Worm (Caenorhabditis elegans) whole organism, L3 larva: ENCODE results near the gene sdz-36.

Experiments used
- R02D3.7 ChIP-seq: fragments of 150-350 bp; optimal IDR thresholded peaks from 2 replicates; lab custom pipeline; 2014; ENCODE audit warnings: missing biosample characterization, missing genetic modification characterization
- ZK546.5 ChIP-seq: sonication (generic microtip); optimal IDR thresholded peaks from 2 replicates; lab custom pipeline; 2017; ENCODE audit warnings: missing biosample characterization, missing genetic modification characterization
- aly-2 ChIP-seq: fragments of 150-350 bp; optimal IDR thresholded peaks from 2 replicates; lab custom pipeline; 2014; ENCODE audit warnings: missing biosample characterization, missing genetic modification characterization
- ama-1 ChIP-seq: fragments of 150-350 bp; optimal IDR thresholded peaks from 2 replicates; lab custom pipeline; 2018
- ceh-16 ChIP-seq: sonication (generic microtip); optimal IDR thresholded peaks from 2 replicates; lab custom pipeline; 2017; ENCODE audit warnings: missing biosample characterization, missing genetic modification characterization
- ceh-28 ChIP-seq: fragments of 150-350 bp; optimal IDR thresholded peaks from 2 replicates; lab custom pipeline; 2014; ENCODE audit warnings: missing biosample characterization, missing genetic modification reagents, missing genetic modification characterization
- ceh-82 ChIP-seq: fragments of 150-350 bp; optimal IDR thresholded peaks from 2 replicates; lab custom pipeline; 2014; ENCODE audit warnings: missing biosample characterization, missing genetic modification characterization
- ceh-9 ChIP-seq: sonication (generic microtip); optimal IDR thresholded peaks from 2 replicates; lab custom pipeline; 2018; ENCODE audit warnings: missing biosample characterization, missing genetic modification characterization
- daf-12 ChIP-seq: fragments of 150-350 bp; optimal IDR thresholded peaks from 2 replicates; lab custom pipeline; 2014; ENCODE audit warnings: missing biosample characterization, missing genetic modification reagents, missing genetic modification characterization
- egl-27 ChIP-seq: sonication (generic microtip); optimal IDR thresholded peaks from 4 replicates; lab custom pipeline; 2017; ENCODE audit warnings: missing biosample characterization, missing genetic modification reagents, missing genetic modification characterization
- egl-5 ChIP-seq: fragments of 150-350 bp; optimal IDR thresholded peaks from 2 replicates; lab custom pipeline; 2017; ENCODE audit warnings: missing biosample characterization, missing genetic modification reagents, missing genetic modification characterization, inconsistent platforms
- elt-1 ChIP-seq: fragments of 150-350 bp; optimal IDR thresholded peaks from 2 replicates; lab custom pipeline; 2014; ENCODE audit warnings: missing biosample characterization, missing genetic modification characterization
- elt-2 ChIP-seq: sonication (generic microtip); optimal IDR thresholded peaks from 2 replicates; lab custom pipeline; 2016; ENCODE audit warnings: missing genetic modification reagents, mild to moderate bottlenecking, missing genetic modification characterization, missing compliant biosample characterization
- elt-3 ChIP-seq, 3 experiments: fragments of 150-350 bp in 1 of 3; sonication (generic microtip) in 2 of 3; optimal IDR thresholded peaks; 2 replicates in 2 of 3; 4 replicates in 1 of 3; lab custom pipeline; 2014 to 2017; ENCODE audit warnings: missing biosample characterization in 3 of 3, missing genetic modification characterization in 3 of 3
- eor-1 ChIP-seq, 2 experiments: fragments of 150-350 bp; optimal IDR thresholded peaks; 2 replicates each; lab custom pipeline; 2014 to 2018; ENCODE audit warnings: missing biosample characterization in 2 of 2, missing genetic modification characterization in 2 of 2
- fkh-10 ChIP-seq: sonication (generic microtip); optimal IDR thresholded peaks from 2 replicates; lab custom pipeline; 2017; ENCODE audit warnings: missing biosample characterization, missing genetic modification reagents, missing genetic modification characterization
- fkh-2 ChIP-seq: fragments of 150-350 bp; optimal IDR thresholded peaks from 2 replicates; lab custom pipeline; 2014; ENCODE audit warnings: missing biosample characterization, missing genetic modification reagents, missing genetic modification characterization
- fos-1 ChIP-seq: fragments of 150-350 bp; optimal IDR thresholded peaks from 2 replicates; lab custom pipeline; 2014; ENCODE audit warnings: missing biosample characterization, missing genetic modification characterization
- hmg-11 ChIP-seq: sonication (generic microtip); optimal IDR thresholded peaks from 2 replicates; lab custom pipeline; 2016; ENCODE audit warnings: missing genetic modification characterization, missing compliant biosample characterization
- lin-15B ChIP-seq: fragments of 150-350 bp; optimal IDR thresholded peaks from 2 replicates; lab custom pipeline; 2014; ENCODE audit warnings: missing biosample characterization, missing genetic modification characterization
- lin-39 ChIP-seq: fragments of 150-350 bp; optimal IDR thresholded peaks from 2 replicates; lab custom pipeline; 2018; ENCODE audit warnings: missing biosample characterization, missing genetic modification reagents, missing genetic modification characterization
- lsy-12 ChIP-seq: sonication (generic microtip); optimal IDR thresholded peaks from 2 replicates; lab custom pipeline; 2016; ENCODE audit warnings: mild to moderate bottlenecking, missing genetic modification characterization, missing compliant biosample characterization
- mdl-1 ChIP-seq: fragments of 150-350 bp; optimal IDR thresholded peaks from 2 replicates; lab custom pipeline; 2014; ENCODE audit warnings: missing biosample characterization, missing genetic modification characterization
- mml-1 ChIP-seq: fragments of 150-350 bp; sonication (generic microtip); optimal IDR thresholded peaks from 3 replicates; lab custom pipeline; 2014; ENCODE audit warnings: missing biosample characterization, missing genetic modification characterization
- nfya-1 ChIP-seq: sonication (generic microtip); optimal IDR thresholded peaks from 2 replicates; lab custom pipeline; 2017; ENCODE audit warnings: missing genetic modification characterization, mild to moderate bottlenecking, missing compliant biosample characterization, antibody characterized with exemption, moderate library complexity; ENCODE audit not compliant: insufficient read depth
- nhr-11 ChIP-seq: fragments of 150-350 bp; optimal IDR thresholded peaks from 2 replicates; lab custom pipeline; 2014; ENCODE audit warnings: missing biosample characterization, missing genetic modification characterization
- nhr-12 ChIP-seq: fragments of 150-350 bp; optimal IDR thresholded peaks from 2 replicates; lab custom pipeline; 2014; ENCODE audit warnings: missing biosample characterization, missing genetic modification characterization
- nhr-23 ChIP-seq: fragments of 150-350 bp; optimal IDR thresholded peaks from 2 replicates; lab custom pipeline; 2014; ENCODE audit warnings: missing biosample characterization, missing genetic modification reagents, missing genetic modification characterization
- nhr-237 ChIP-seq: fragments of 150-350 bp; optimal IDR thresholded peaks from 2 replicates; lab custom pipeline; 2014; ENCODE audit warnings: missing biosample characterization, missing genetic modification characterization
- nhr-25 ChIP-seq: sonication (generic microtip); optimal IDR thresholded peaks from 2 replicates; lab custom pipeline; 2017; ENCODE audit warnings: missing biosample characterization, missing genetic modification characterization
- nhr-28 ChIP-seq: fragments of 150-350 bp; optimal IDR thresholded peaks from 2 replicates; lab custom pipeline; 2014; ENCODE audit warnings: missing biosample characterization, missing genetic modification characterization
- nhr-43 ChIP-seq: sonication (generic microtip); optimal IDR thresholded peaks from 2 replicates; lab custom pipeline; 2016; ENCODE audit warnings: mild to moderate bottlenecking, missing genetic modification characterization, missing compliant biosample characterization; ENCODE audit not compliant: poor library complexity, severe bottlenecking
- nhr-67 ChIP-seq: fragments of 150-350 bp; optimal IDR thresholded peaks from 2 replicates; lab custom pipeline; 2014; ENCODE audit warnings: missing biosample characterization, missing genetic modification characterization
- nhr-76 ChIP-seq: fragments of 150-350 bp; sonication (generic microtip); optimal IDR thresholded peaks from 5 replicates; lab custom pipeline; 2014; ENCODE audit warnings: missing biosample characterization, missing genetic modification characterization
- nhr-77 ChIP-seq: fragments of 150-350 bp; optimal IDR thresholded peaks from 2 replicates; lab custom pipeline; 2014; ENCODE audit warnings: missing biosample characterization, missing genetic modification characterization
- pha-4 ChIP-seq: fragments of 150-350 bp; optimal IDR thresholded peaks from 2 replicates; lab custom pipeline; 2014; ENCODE audit warnings: missing biosample characterization, missing genetic modification reagents, missing genetic modification characterization
- pqm-1 ChIP-seq: fragments of 150-350 bp; optimal IDR thresholded peaks from 2 replicates; lab custom pipeline; 2017; ENCODE audit warnings: missing biosample characterization, missing genetic modification characterization, inconsistent platforms
- sea-2 ChIP-seq: fragments of 150-350 bp; sonication (generic microtip); optimal IDR thresholded peaks from 4 replicates; lab custom pipeline; 2014; ENCODE audit warnings: missing biosample characterization, missing genetic modification reagents, missing genetic modification characterization
- skn-1 ChIP-seq: fragments of 150-350 bp; optimal IDR thresholded peaks from 2 replicates; lab custom pipeline; 2014; ENCODE audit warnings: missing biosample characterization, missing genetic modification characterization
- snpc-4 ChIP-seq: fragments of 150-350 bp; optimal IDR thresholded peaks from 2 replicates; lab custom pipeline; 2014; ENCODE audit warnings: missing biosample characterization, missing genetic modification characterization
- tbx-2 ChIP-seq: sonication (generic microtip); optimal IDR thresholded peaks from 2 replicates; lab custom pipeline; 2016; ENCODE audit warnings: mild to moderate bottlenecking, missing genetic modification characterization, missing compliant biosample characterization
- unc-39 ChIP-seq: sonication (generic microtip); optimal IDR thresholded peaks from 4 replicates; lab custom pipeline; 2017; ENCODE audit warnings: missing biosample characterization, missing genetic modification characterization
- unc-62 ChIP-seq: fragments of 150-350 bp; sonication (generic microtip); optimal IDR thresholded peaks from 4 replicates; lab custom pipeline; 2014; ENCODE audit warnings: missing biosample characterization, missing genetic modification reagents, missing genetic modification characterization
- zag-1 ChIP-seq: fragments of 150-350 bp; optimal IDR thresholded peaks from 2 replicates; lab custom pipeline; 2014; ENCODE audit warnings: missing biosample characterization, missing genetic modification characterization
- ztf-11 ChIP-seq: fragments of 150-350 bp; optimal IDR thresholded peaks from 2 replicates; lab custom pipeline; 2014; ENCODE audit warnings: missing biosample characterization, missing genetic modification characterization
- ztf-4 ChIP-seq: fragments of 150-350 bp; optimal IDR thresholded peaks from 2 replicates; lab custom pipeline; 2014; ENCODE audit warnings: missing biosample characterization, missing genetic modification characterization

The sdz-36 gene

ce11 chrIV:9675572-9675971 lies 15.2 kb upstream of the sdz-36 start, which contains the start of gene nhr-34:
Gene nhr-34, minus strand, starts transcription at chrIV:9675672.
- TF ChIP-seq fkh-10 (GFP tag; lab: Kevin White, UChicago) (no peak), elt-3 (tag; optimal IDR thresholded peaks at IDR 0.05; lab: Kevin White, UChicago) (no peak), nhr-12 (no peak), mml-1 (no peak), pqm-1 (tag; lab: Kevin White, UChicago) (no peak), egl-5 (tag; lab: Kevin White, UChicago) (no peak), nhr-25 (tag; lab: Kevin White, UChicago) (no peak), zag-1 (no peak), egl-27 (tag; lab: Kevin White, UChicago) (no peak), nhr-237 (tag; lab: Kevin White, UChicago) (no peak), mdl-1 (tag; lab: Kevin White, UChicago) (no peak)

ce11 chrIV:9676535-9676934 lies 14.2 kb upstream of the sdz-36 start:
- TF ChIP-seq nhr-23 (tag; lab: Kevin White, UChicago), result no peak
- TF ChIP-seq tbx-2 (tag; lab: Kevin White, UChicago), result no peak
- no peak for TF ChIP-seq nhr-76 (tag; lab: Kevin White, UChicago)
- TF ChIP-seq pqm-1 (tag; lab: Kevin White, UChicago), result peak; percentile 96
- peak; percentile 94 for TF ChIP-seq elt-2 (tag; lab: Kevin White, UChicago)
- no peak for TF ChIP-seq egl-5 (tag; lab: Kevin White, UChicago)
- TF ChIP-seq elt-1, result no peak
- TF ChIP-seq pha-4 (tag; lab: Kevin White, UChicago), result peak; percentile 54

ce11 chrIV:9677226-9677992 lies 13.3 kb upstream of the sdz-36 start:
- TF ChIP-seq mml-1 (no peak), nhr-76 (tag; lab: Kevin White, UChicago) (no peak), ceh-16 (tag; lab: Kevin White, UChicago) (no peak), fkh-2 (no peak), ceh-28 (tag; lab: Kevin White, UChicago) (peak; percentile 48), ZK546.5 (no peak), ama-1 (lab: Kevin White, UChicago) (no peak), unc-39 (tag; lab: Kevin White, UChicago) (no peak), nhr-12 (no peak), lsy-12 (tag; lab: Kevin White, UChicago) (no peak), nhr-43 (tag; lab: Kevin White, UChicago) (peak; percentile 81), sea-2 (GFP tag; lab: Kevin White, UChicago) (no peak), nhr-11 (tag; lab: Kevin White, UChicago) (no peak), elt-2 (tag; lab: Kevin White, UChicago) (peak; percentile 70), ceh-9 (tag; lab: Kevin White, UChicago) (no peak), fkh-10 (GFP tag; lab: Kevin White, UChicago) (peak; percentile 74), tbx-2 (tag; lab: Kevin White, UChicago) (peak; percentile 33), lin-15B (tag; lab: Kevin White, UChicago) (peak; percentile 7), skn-1 (tag; lab: Kevin White, UChicago) (no peak), nfya-1 (tag; lab: Kevin White, UChicago) (peak; percentile 85), aly-2 (tag; lab: Kevin White, UChicago) (no peak), egl-5 (tag; lab: Kevin White, UChicago) (no peak), mdl-1 (tag; lab: Kevin White, UChicago) (peak; percentile 96), pha-4 (tag; lab: Kevin White, UChicago) (peak; percentile 83), unc-62 (GFP tag; lab: Kevin White, UChicago) (no peak), snpc-4 (tag; lab: Kevin White, UChicago) (no peak), ztf-4 (tag; lab: Kevin White, UChicago) (no peak), elt-3 (tag; optimal IDR thresholded peaks at IDR 0.05; lab: Kevin White, UChicago) (peak in 1 of 3 experiments; percentile 70), ceh-82 (tag; lab: Kevin White, UChicago) (no peak), fos-1 (tag; lab: Kevin White, UChicago) (no peak), nhr-67 (tag; lab: Kevin White, UChicago) (no peak), nhr-237 (tag; lab: Kevin White, UChicago) (no peak), egl-27 (tag; lab: Kevin White, UChicago) (no peak), daf-12 (tag; lab: Kevin White, UChicago) (no peak), pqm-1 (tag; lab: Kevin White, UChicago) (peak; percentile 85), zag-1 (no peak), nhr-25 (tag; lab: Kevin White, UChicago) (peak; percentile 32), hmg-11 (tag; lab: Kevin White, UChicago) (peak; percentile 60), lin-39 (tag; lab: Kevin White, UChicago) (no peak), ztf-11 (tag; lab: Kevin White, UChicago) (no peak), nhr-23 (tag; lab: Kevin White, UChicago) (peak; percentile 79), eor-1 (tag; optimal IDR thresholded peaks at IDR 0.05; lab: Kevin White, UChicago) (no peak), R02D3.7 (tag; lab: Kevin White, UChicago) (no peak), nhr-77 (tag; lab: Kevin White, UChicago) (no peak), elt-1 (no peak), nhr-28 (tag; lab: Kevin White, UChicago) (no peak)
